Fruit fly (Drosophila melanogaster): ENCODE results near the gene CG42526.
A peak's percentile ranks its signal among the peaks of the same experiment; 100 is the strongest.

Gene CG42526

DNA sequence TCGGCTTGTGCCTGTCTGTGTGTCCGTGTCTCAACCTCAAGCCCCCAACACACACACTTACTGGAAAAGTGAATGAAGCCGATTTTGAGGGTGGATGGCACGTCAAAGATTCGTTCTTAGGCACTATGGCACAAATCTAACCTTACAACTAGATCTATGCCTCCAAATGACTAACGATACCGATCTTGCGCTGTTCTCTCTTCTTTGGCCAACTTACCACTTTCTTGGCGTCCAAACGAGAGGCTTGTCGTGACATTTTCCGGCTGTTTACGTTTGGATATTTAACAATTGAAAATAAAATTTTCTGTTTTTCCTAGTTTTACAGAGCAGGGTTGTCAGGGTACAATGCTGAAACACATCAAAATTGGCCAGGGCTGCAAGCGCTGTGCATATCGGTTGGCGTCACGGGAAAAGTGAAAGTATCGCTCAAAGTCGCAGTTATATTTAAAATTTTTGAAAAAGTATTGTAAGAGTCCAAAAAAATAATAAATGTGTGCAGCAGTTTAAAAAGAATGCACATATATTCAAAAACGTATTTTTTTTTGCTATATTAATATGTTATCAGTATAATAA lies 6.8 kb upstream of the CG42526 start, which contains the start of the genes Bet3 and Nf-YA (continued):
- TF ChIP-seq lmd (GFP tag; IDR thresholded peaks at IDR 0.05) (peak; percentile 54), cwo (GFP tag; optimal IDR thresholded peaks at IDR 0.05) (no peak), bcd (GFP tag; optimal IDR thresholded peaks at IDR 0.05) (peak; percentile 55), mam (GFP tag; optimal IDR thresholded peaks at IDR 0.05) (peak; percentile 90), NC2α (GFP tag; optimal IDR thresholded peaks at IDR 0.05) (no peak), CG9215 (GFP tag; IDR thresholded peaks at IDR 0.05) (peak; percentile 38; the same call in 1 of the 2 replicates), Max (GFP tag; optimal IDR thresholded peaks at IDR 0.05) (no peak), Poxn (GFP tag; IDR thresholded peaks at IDR 0.05) (no peak), CG4282 (GFP tag; optimal IDR thresholded peaks at IDR 0.05) (peak; percentile 30), CG17829 (tag; optimal IDR thresholded peaks at IDR 0.05) (peak; percentile 52), en (GFP tag; optimal IDR thresholded peaks at IDR 0.05) (no peak), fru (optimal IDR thresholded peaks at IDR 0.05) (no peak), dimm (GFP tag; IDR thresholded peaks at IDR 0.05) (no peak), Oli (tag; optimal IDR thresholded peaks at IDR 0.05) (no peak), CG31441 (GFP tag; IDR thresholded peaks at IDR 0.05) (peak; percentile 74), Chrac-16 (GFP tag; optimal IDR thresholded peaks at IDR 0.05) (peak; percentile 32), sens (GFP tag) (peak; percentile 92), ttk (GFP tag; IDR thresholded peaks at IDR 0.05) (peak; percentile 38; the same call in 1 of the 2 replicates), Med (GFP tag) (peak; percentile 94), sob (GFP tag; IDR thresholded peaks at IDR 0.05) (peak; percentile 62), CG14441 (GFP tag; IDR thresholded peaks at IDR 0.05) (peak; percentile 59), caup (GFP tag; optimal IDR thresholded peaks at IDR 0.05; ENCODE audit: severe bottlenecking) (peak; percentile 35), aop (GFP tag; IDR thresholded peaks at IDR 0.05) (no peak), pho (GFP tag; optimal IDR thresholded peaks at IDR 0.05) (peak; percentile 43), MESR4 (GFP tag; optimal IDR thresholded peaks at IDR 0.05) (peak; percentile 92), Opbp (GFP tag; IDR thresholded peaks at IDR 0.05; ENCODE audit: partially characterized antibody) (peak; percentile 83), HLH3B (GFP tag; IDR thresholded peaks at IDR 0.05) (no peak; the same call in 1 of the 2 replicates), dpn (GFP tag; optimal IDR thresholded peaks at IDR 0.05) (peak; percentile 65 to 68), CG43689 (GFP tag; IDR thresholded peaks at IDR 0.05) (no peak), CG32772 (GFP tag; IDR thresholded peaks at IDR 0.05) (peak; percentile 61), prd (optimal IDR thresholded peaks at IDR 0.05) (no peak), prd (GFP tag; IDR thresholded peaks at IDR 0.05) (peak; percentile 64; the same call in 2 of the 3 replicates), CG5180 (GFP tag; optimal IDR thresholded peaks at IDR 0.05) (no peak), lilli (GFP tag; optimal IDR thresholded peaks at IDR 0.05) (peak; percentile 70), vvl (GFP tag; IDR thresholded peaks at IDR 0.05) (peak; percentile 68; the same call in 1 of the 2 replicates), Neu2 (GFP tag; optimal IDR thresholded peaks at IDR 0.05; ENCODE audit: borderline replicate concordance) (no peak), CG9817 (tag; optimal IDR thresholded peaks at IDR 0.05) (peak; percentile 58), CG33213 (GFP tag; optimal IDR thresholded peaks at IDR 0.05) (peak; percentile 27), inv (GFP tag; IDR thresholded peaks at IDR 0.05; ENCODE audit: partially characterized antibody) (peak; percentile 79), tio (GFP tag; optimal IDR thresholded peaks at IDR 0.05) (no peak), CG11456 (GFP tag; IDR thresholded peaks at IDR 0.05) (peak; percentile 79), HHEX (GFP tag; optimal IDR thresholded peaks at IDR 0.05) (peak; percentile 12), yki (optimal IDR thresholded peaks at IDR 0.05) (no peak), Dek (tag; optimal IDR thresholded peaks at IDR 0.05) (peak; percentile 47), nerfin-1 (tag; optimal IDR thresholded peaks at IDR 0.05) (peak; percentile 35), slbo (GFP tag; IDR thresholded peaks at IDR 0.05) (peak; percentile 88), al (GFP tag; IDR thresholded peaks at IDR 0.05) (peak; percentile 59; the same call in 1 of the 2 replicates), CoRest (tag; optimal IDR thresholded peaks at IDR 0.05) (peak; percentile 61), CG18011 (GFP tag; optimal IDR thresholded peaks at IDR 0.05) (no peak), stc (GFP tag; IDR thresholded peaks at IDR 0.05) (no peak), Abd-B (GFP tag; optimal IDR thresholded peaks at IDR 0.05) (peak; percentile 88)
